Fruit fly (Drosophila melanogaster) whole organism, pupa: Measurements from ENCODE around the gene Atg8b.

Experiments
- CG10348 ChIP-seq: fragments of 200-800 bp; sonication (Bioruptor generic); IDR thresholded peaks from 2 replicates; pipeline ENCODE4 v1.3.6; 2022; ENCODE audit warnings: missing biosample characterization, missing genetic modification characterization
- CG17806 ChIP-seq: fragments of 200-800 bp; sonication (Bioruptor generic); optimal IDR thresholded peaks from 2 replicates; lab custom pipeline; 2018; ENCODE audit warnings: missing biosample characterization, mild to moderate bottlenecking, missing genetic modification characterization, moderate library complexity
- CG32121 ChIP-seq: fragments of 200-800 bp; sonication (Bioruptor generic); IDR thresholded peaks from 2 replicates; pipeline ENCODE4 v1.3.6; 2022; ENCODE audit warnings: missing biosample characterization, missing genetic modification characterization
- CG4496 ChIP-seq: fragments of 200-800 bp; sonication (Bioruptor generic); IDR thresholded peaks from 3 replicates; pipeline ENCODE4 v1.3.6; 2022; ENCODE audit warnings: missing biosample characterization, missing genetic modification characterization
- CG9948 ChIP-seq: fragments of 200-800 bp; sonication (Bioruptor generic); optimal IDR thresholded peaks from 2 replicates; lab custom pipeline; 2018; ENCODE audit warnings: missing biosample characterization, mild to moderate bottlenecking, missing genetic modification characterization, moderate library complexity
- Pif1A ChIP-seq: fragments of 200-800 bp; sonication (Bioruptor generic); optimal IDR thresholded peaks from 3 replicates; lab custom pipeline; 2016; ENCODE audit warnings: missing biosample characterization, missing genetic modification characterization
- Snoo ChIP-seq: fragments of 200-800 bp; sonication (Bioruptor generic); optimal IDR thresholded peaks from 3 replicates; lab custom pipeline; 2017; ENCODE audit warnings: missing biosample characterization, mild to moderate bottlenecking, missing genetic modification characterization, inconsistent platforms
- fd96Ca ChIP-seq: fragments of 200-800 bp; sonication (Bioruptor generic); IDR thresholded peaks from 3 replicates; pipeline ENCODE4 v1.3.6; 2022; ENCODE audit warnings: missing biosample characterization, missing genetic modification characterization
- gl ChIP-seq: fragments of 200-800 bp; sonication (Bioruptor generic); optimal IDR thresholded peaks from 2 replicates; lab custom pipeline; 2018; ENCODE audit warnings: missing biosample characterization, mild to moderate bottlenecking, missing genetic modification characterization

DNA sequence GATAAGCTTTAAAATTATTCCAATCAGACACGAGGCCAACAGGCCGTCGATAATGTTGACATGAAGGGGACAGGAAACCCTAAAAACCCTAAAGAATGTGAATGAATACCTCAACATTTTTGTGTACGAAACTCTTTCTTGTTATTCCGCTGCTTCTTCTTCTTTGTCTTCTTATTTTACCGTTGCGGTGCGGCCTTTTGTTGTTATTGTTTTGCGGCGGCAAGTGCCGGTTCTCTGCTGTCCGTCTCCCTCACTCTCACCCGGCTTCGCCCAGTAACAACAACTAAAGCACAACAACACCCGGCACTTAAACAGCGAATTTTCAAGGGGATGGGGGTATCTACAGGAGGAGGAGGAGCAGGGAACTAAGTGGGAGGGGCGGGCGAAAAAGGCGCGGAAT lies 10.5 kb downstream of the Atg8b start:
- TF ChIP-seq CG17806: no peak
- no peak for TF ChIP-seq gl (tag; lab: Kevin White, UChicago)
- TF ChIP-seq fd96Ca (GFP tag; lab: Robert Waterston, UW): no peak
- TF ChIP-seq CG32121 (GFP tag; lab: Robert Waterston, UW): no peak
- no peak for TF ChIP-seq Snoo (tag; lab: Kevin White, UChicago)
- no peak for TF ChIP-seq CG9948
- no peak for TF ChIP-seq CG4496
- TF ChIP-seq Pif1A (GFP tag; lab: Kevin White, UChicago): no peak
- TF ChIP-seq CG10348 (GFP tag; lab: Robert Waterston, UW): no peak
